Fruit fly (Drosophila melanogaster) whole organism: ENCODE results near the gene mthl9.

Experiments
- CG8478 ChIP-seq: fragments of >200 bp; optimal IDR thresholded peaks from 2 replicates; lab custom pipeline; 2018; ENCODE audit warnings: inconsistent platforms
- EcR ChIP-seq, 2 experiments: fragments of >200 bp; optimal IDR thresholded peaks; 2 replicates each; lab custom pipeline; 2017; ENCODE audit warnings: missing biosample characterization in 2 of 2, missing genetic modification characterization in 2 of 2, missing genetic modification reagents in 2 of 2
- pan ChIP-seq: fragments of >200 bp; optimal IDR thresholded peaks from 2 replicates; lab custom pipeline; 2017
- usp ChIP-seq: fragments of >200 bp; optimal IDR thresholded peaks from 2 replicates; lab custom pipeline; 2017; ENCODE audit warnings: missing biosample characterization, missing genetic modification characterization, mixed read lengths

- TF ChIP-seq usp (GFP tag; lab: Kevin White, UChicago) (no peak), EcR (GFP tag; optimal IDR thresholded peaks at IDR 0.05; lab: Kevin White, UChicago) (no peak), pan (lab: Kevin White, UChicago) (no peak), CG8478 (lab: Kevin White, UChicago) (no peak)
These were observed 32.0 kb downstream of the mthl9 start for dm6 chr3L:299952-300605.
